Fruit fly (Drosophila melanogaster) whole organism, wandering third instar larva: ENCODE measurements around the gene kay.

Source experiments
- Abd-B ChIP-seq: fragments of >200 bp; optimal IDR thresholded peaks from 2 replicates; lab custom pipeline; 2017; ENCODE audit warnings: missing biosample characterization, missing genetic modification characterization
- CG32264 ChIP-seq: fragments of 200-800 bp; sonication (Bioruptor generic); optimal IDR thresholded peaks from 2 replicates; lab custom pipeline; 2016; ENCODE audit warnings: missing biosample characterization, missing genetic modification characterization
- CG9705 ChIP-seq: fragments of 200-800 bp; sonication (Bioruptor generic); optimal IDR thresholded peaks from 2 replicates; lab custom pipeline; 2018; ENCODE audit warnings: missing biosample characterization, mild to moderate bottlenecking, missing genetic modification characterization
- CrebA ChIP-seq: fragments of 200-800 bp; sonication (Bioruptor generic); optimal IDR thresholded peaks from 2 replicates; lab custom pipeline; 2016; ENCODE audit warnings: missing biosample characterization, mild to moderate bottlenecking, missing genetic modification characterization, borderline replicate concordance
- Dfd ChIP-seq: fragments of >200 bp; optimal IDR thresholded peaks from 2 replicates; lab custom pipeline; 2017; ENCODE audit warnings: missing biosample characterization, missing genetic modification characterization
- Dif ChIP-seq: fragments of 200-275, 200-300 bp; sonication (Bioruptor generic); optimal IDR thresholded peaks from 2 replicates; lab custom pipeline; 2018; ENCODE audit warnings: missing biosample characterization, missing genetic modification characterization; ENCODE audit not compliant: partially characterized antibody
- HLH106 ChIP-seq: fragments of 200-800 bp; optimal IDR thresholded peaks from 3 replicates; lab custom pipeline; 2019; ENCODE audit warnings: missing biosample characterization, mild to moderate bottlenecking, missing genetic modification characterization, moderate library complexity
- Hnf4 ChIP-seq: fragments of 200-800 bp; sonication (Bioruptor generic); optimal IDR thresholded peaks from 2 replicates; lab custom pipeline; 2016; ENCODE audit warnings: missing biosample characterization, mild to moderate bottlenecking, missing genetic modification characterization
- Hr78 ChIP-seq: fragments of >200 bp; optimal IDR thresholded peaks from 2 replicates; lab custom pipeline; 2017; ENCODE audit warnings: missing biosample characterization, missing genetic modification characterization
- Hr83 ChIP-seq: fragments of 200-300 bp; sonication (Bioruptor generic); optimal IDR thresholded peaks from 2 replicates; lab custom pipeline; 2016; ENCODE audit warnings: missing biosample characterization, mild to moderate bottlenecking, missing genetic modification characterization, moderate library complexity; ENCODE audit not compliant: poor library complexity, severe bottlenecking
- Jra ChIP-seq: sonication (Bioruptor generic); optimal IDR thresholded peaks from 2 replicates; lab custom pipeline; 2016; ENCODE audit warnings: missing biosample characterization, missing genetic modification characterization
- Mio ChIP-seq: sonication (Bioruptor generic); optimal IDR thresholded peaks from 2 replicates; lab custom pipeline; 2016; ENCODE audit warnings: missing biosample characterization, missing genetic modification characterization
- Myc ChIP-seq: fragments of >200 bp; optimal IDR thresholded peaks from 2 replicates; lab custom pipeline; 2017
- N ChIP-seq: fragments of >200 bp; optimal IDR thresholded peaks from 2 replicates; lab custom pipeline; 2018; ENCODE audit warnings: missing biosample characterization, missing external identifiers, missing genetic modification characterization
- OdsH ChIP-seq: fragments of 200-800 bp; sonication (Bioruptor generic); optimal IDR thresholded peaks from 2 replicates; lab custom pipeline; 2016; ENCODE audit warnings: missing biosample characterization, mild to moderate bottlenecking, missing genetic modification characterization
- Rel ChIP-seq, 2 experiments: fragments of 200-800 bp; sonication (Bioruptor generic) in 1 of 2; optimal IDR thresholded peaks; 2 replicates in 1 of 2; 3 replicates in 1 of 2; lab custom pipeline; 2016 to 2019; ENCODE audit warnings: mild to moderate bottlenecking in 2 of 2, missing biosample characterization in 2 of 2, missing genetic modification characterization in 2 of 2, moderate library complexity in 1 of 2
- Sp1 ChIP-seq: fragments of 200-800 bp; sonication (Bioruptor generic); optimal IDR thresholded peaks from 3 replicates; lab custom pipeline; 2019; ENCODE audit warnings: missing biosample characterization, mild to moderate bottlenecking, missing genetic modification characterization, moderate library complexity
- Vsx2 ChIP-seq: fragments of 200-300, 225-300 bp; sonication (Bioruptor generic); optimal IDR thresholded peaks from 2 replicates; lab custom pipeline; 2018; ENCODE audit warnings: missing biosample characterization, missing genetic modification characterization; ENCODE audit not compliant: partially characterized antibody
- br ChIP-seq: fragments of 200-800 bp; sonication (Bioruptor generic); optimal IDR thresholded peaks from 2 replicates; lab custom pipeline; 2016; ENCODE audit warnings: missing biosample characterization, missing genetic modification characterization
- brk ChIP-seq: fragments of 200-800 bp; sonication (Bioruptor generic); optimal IDR thresholded peaks from 2 replicates; lab custom pipeline; 2016; ENCODE audit warnings: missing biosample characterization, mild to moderate bottlenecking, missing genetic modification characterization
- dl ChIP-seq, 2 experiments: fragments of 175-275, 200-275 bp in 1 of 2; fragments of 200-275 bp in 1 of 2; sonication (Bioruptor generic); optimal IDR thresholded peaks; lab custom pipeline; 2018; ENCODE audit warnings: mild to moderate bottlenecking in 2 of 2, missing biosample characterization in 2 of 2, missing genetic modification characterization in 2 of 2, moderate library complexity in 2 of 2; ENCODE audit not compliant: partially characterized antibody in 2 of 2, insufficient read depth in 1 of 2
- dmrt93B ChIP-seq: fragments of 200-800 bp; sonication (Bioruptor generic); optimal IDR thresholded peaks from 2 replicates; lab custom pipeline; 2018; ENCODE audit warnings: missing biosample characterization, mild to moderate bottlenecking, missing genetic modification characterization
- ey ChIP-seq: fragments of 200-800 bp; sonication (Bioruptor generic); optimal IDR thresholded peaks from 2 replicates; lab custom pipeline; 2016; ENCODE audit warnings: missing biosample characterization, missing genetic modification characterization
- foxo ChIP-seq, 2 experiments: fragments of 200-800 bp; sonication (Bioruptor generic); optimal IDR thresholded peaks; 2 replicates in 1 of 2; 3 replicates in 1 of 2; lab custom pipeline; 2016 to 2017; ENCODE audit warnings: missing biosample characterization in 2 of 2, missing genetic modification characterization in 2 of 2
- fru ChIP-seq: fragments of 200-800 bp; sonication (Bioruptor generic); optimal IDR thresholded peaks from 3 replicates; lab custom pipeline; 2016; ENCODE audit warnings: missing biosample characterization, mild to moderate bottlenecking, missing genetic modification characterization
- h ChIP-seq: fragments of 200-800 bp; sonication (Bioruptor generic); optimal IDR thresholded peaks from 3 replicates; lab custom pipeline; 2016; ENCODE audit warnings: missing biosample characterization, mild to moderate bottlenecking, missing genetic modification characterization
- jim ChIP-seq: fragments of 175-275, 200-325 bp; sonication (Bioruptor generic); optimal IDR thresholded peaks from 2 replicates; lab custom pipeline; 2016; ENCODE audit warnings: missing biosample characterization, mild to moderate bottlenecking, missing genetic modification characterization
- lola ChIP-seq: fragments of >200 bp; optimal IDR thresholded peaks from 2 replicates; lab custom pipeline; 2017; ENCODE audit warnings: missing biosample characterization, missing genetic modification characterization
- pan ChIP-seq: fragments of >200 bp; optimal IDR thresholded peaks from 2 replicates; lab custom pipeline; 2017
- psq ChIP-seq: fragments of 200-800 bp; sonication (Bioruptor generic); optimal IDR thresholded peaks from 3 replicates; lab custom pipeline; 2017; ENCODE audit warnings: missing biosample characterization, mild to moderate bottlenecking, missing genetic modification characterization, moderate library complexity
- rgr ChIP-seq: fragments of 200-800 bp; sonication (Bioruptor generic); optimal IDR thresholded peaks from 3 replicates; lab custom pipeline; 2016; ENCODE audit warnings: missing biosample characterization, mild to moderate bottlenecking, missing genetic modification characterization
- sage ChIP-seq: fragments of 200-800 bp; sonication (Bioruptor generic); optimal IDR thresholded peaks from 2 replicates; lab custom pipeline; 2016; ENCODE audit warnings: missing biosample characterization, mild to moderate bottlenecking, missing genetic modification characterization
- sv ChIP-seq: fragments of 200-800 bp; sonication (Bioruptor generic); optimal IDR thresholded peaks from 3 replicates; lab custom pipeline; 2016; ENCODE audit warnings: missing biosample characterization, missing genetic modification characterization
- tai ChIP-seq: sonication (Bioruptor generic); optimal IDR thresholded peaks from 2 replicates; lab custom pipeline; 2016; ENCODE audit warnings: missing biosample characterization, missing genetic modification characterization
- usp ChIP-seq: fragments of >200 bp; optimal IDR thresholded peaks from 2 replicates; lab custom pipeline; 2017; ENCODE audit warnings: missing biosample characterization, missing genetic modification characterization
- woc ChIP-seq: sonication (Bioruptor generic); optimal IDR thresholded peaks from 2 replicates; lab custom pipeline; 2016; ENCODE audit warnings: missing biosample characterization, mild to moderate bottlenecking, missing genetic modification characterization

Gene kay

DNA sequence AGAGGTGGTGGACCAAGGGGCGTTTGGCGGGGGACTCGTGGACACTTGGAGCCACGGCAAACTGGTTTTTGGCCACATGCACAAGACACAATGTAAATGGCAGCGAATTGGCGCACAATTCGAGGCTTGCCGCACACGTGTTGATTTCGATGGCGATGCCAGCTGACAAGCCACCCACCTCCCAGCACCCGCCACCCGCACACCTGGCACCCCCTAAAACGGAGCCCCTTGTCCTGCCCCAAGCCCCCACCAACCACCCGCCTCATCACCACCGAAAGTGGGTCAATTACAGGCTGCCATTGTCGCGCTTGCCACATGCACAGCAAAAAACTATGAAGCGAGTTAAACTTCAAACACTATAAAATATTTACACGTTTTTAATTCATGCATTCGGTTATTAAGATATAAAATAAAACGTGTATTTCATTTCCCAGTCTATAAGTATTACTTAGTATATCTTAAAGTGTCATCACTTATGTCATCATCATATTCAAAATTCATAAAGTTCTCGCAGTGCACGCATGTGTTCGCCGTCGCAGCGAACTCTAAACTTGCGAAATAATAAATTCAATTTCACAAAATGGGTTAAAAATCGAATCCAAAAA lies 7.6 kb upstream of the kay start:
- no peak for TF ChIP-seq CG9705 (GFP tag; lab: Kevin White, UChicago)
- TF ChIP-seq Dfd (GFP tag; lab: Kevin White, UChicago) = peak; percentile 71
- TF ChIP-seq rgr (GFP tag; lab: Kevin White, UChicago) = peak; percentile 22
- TF ChIP-seq h (GFP tag; lab: Kevin White, UChicago) = no peak
- peak in 1 of 2 experiments; percentile 27 for TF ChIP-seq foxo (GFP tag; optimal IDR thresholded peaks at IDR 0.05; lab: Kevin White, UChicago)
- TF ChIP-seq Vsx2 (GFP tag; lab: Kevin White, UChicago) = no peak
- no peak for TF ChIP-seq sv (GFP tag; lab: Kevin White, UChicago)
- TF ChIP-seq usp (GFP tag; lab: Kevin White, UChicago) = no peak
- TF ChIP-seq fru = peak; percentile 34
- no peak for TF ChIP-seq br (GFP tag; lab: Kevin White, UChicago)
- no peak for TF ChIP-seq lola
- no peak for TF ChIP-seq Abd-B (GFP tag; lab: Kevin White, UChicago)
- no peak for TF ChIP-seq CG32264
- no peak for TF ChIP-seq dl (GFP tag; optimal IDR thresholded peaks at IDR 0.05; lab: Kevin White, UChicago; ENCODE audit: insufficient read depth in 1 of 2, partially characterized antibody in 2 of 2)

DNA sequence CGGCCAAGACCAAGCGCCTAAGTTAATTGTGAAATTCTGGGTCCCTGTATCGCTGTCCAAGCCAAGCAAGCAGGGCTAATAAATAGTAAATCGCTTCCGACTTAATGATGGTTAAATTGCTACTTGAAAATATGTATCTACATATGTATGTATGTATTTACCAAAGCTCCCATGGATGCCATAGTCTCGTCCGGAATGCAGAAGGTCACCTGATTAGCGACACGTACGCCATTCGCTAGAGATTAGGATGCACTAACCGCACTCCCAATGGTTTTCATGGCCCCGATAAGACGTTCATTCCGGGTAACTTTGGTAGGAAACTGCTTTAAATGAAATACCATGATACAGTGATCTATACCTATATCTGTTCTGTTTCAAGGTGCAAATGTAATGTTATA lies 7.1 kb upstream of the kay start:
- TF ChIP-seq Vsx2 (GFP tag; lab: Kevin White, UChicago) (no peak), ey (GFP tag; lab: Kevin White, UChicago) (no peak), CrebA (no peak), HLH106 (tag; lab: Kevin White, UChicago) (no peak), Dif (no peak), woc (GFP tag; lab: Kevin White, UChicago) (no peak), rgr (GFP tag; lab: Kevin White, UChicago) (no peak), sage (GFP tag; lab: Kevin White, UChicago) (no peak), Rel (GFP tag; optimal IDR thresholded peaks at IDR 0.05; lab: Kevin White, UChicago) (no peak), Rel (tag; optimal IDR thresholded peaks at IDR 0.05; lab: Kevin White, UChicago) (no peak), Sp1 (no peak), OdsH (GFP tag; lab: Kevin White, UChicago) (no peak), pan (lab: Kevin White, UChicago) (no peak), Abd-B (GFP tag; lab: Kevin White, UChicago) (no peak), lola (no peak), N (GFP tag; lab: Kevin White, UChicago) (no peak), Myc (lab: Kevin White, UChicago) (no peak), fru (no peak), usp (GFP tag; lab: Kevin White, UChicago) (no peak)

DNA sequence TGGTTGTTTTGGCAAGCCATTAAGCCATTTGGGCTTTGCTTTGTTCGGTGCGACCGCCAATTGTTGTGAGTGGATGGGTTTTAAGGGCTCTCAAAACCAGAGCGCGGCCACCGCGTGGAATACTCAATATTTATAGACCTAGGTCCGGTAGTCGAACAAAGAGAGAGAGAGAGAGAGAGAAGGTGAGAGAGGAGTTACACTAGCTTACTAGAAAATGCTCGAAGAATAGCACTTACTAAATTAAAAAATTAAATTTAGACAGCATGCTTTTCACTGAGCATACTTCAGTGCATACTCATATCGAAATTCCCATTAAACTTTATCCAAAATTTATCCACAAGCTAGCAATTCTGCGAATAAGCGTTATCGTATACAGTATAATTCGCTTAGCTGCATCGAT lies 5.8 kb upstream of the kay start:
- TF ChIP-seq CG9705 (GFP tag; lab: Kevin White, UChicago) (no peak), Jra (GFP tag; lab: Kevin White, UChicago) (no peak), OdsH (GFP tag; lab: Kevin White, UChicago) (no peak), CG32264 (no peak), Hnf4 (no peak)

DNA sequence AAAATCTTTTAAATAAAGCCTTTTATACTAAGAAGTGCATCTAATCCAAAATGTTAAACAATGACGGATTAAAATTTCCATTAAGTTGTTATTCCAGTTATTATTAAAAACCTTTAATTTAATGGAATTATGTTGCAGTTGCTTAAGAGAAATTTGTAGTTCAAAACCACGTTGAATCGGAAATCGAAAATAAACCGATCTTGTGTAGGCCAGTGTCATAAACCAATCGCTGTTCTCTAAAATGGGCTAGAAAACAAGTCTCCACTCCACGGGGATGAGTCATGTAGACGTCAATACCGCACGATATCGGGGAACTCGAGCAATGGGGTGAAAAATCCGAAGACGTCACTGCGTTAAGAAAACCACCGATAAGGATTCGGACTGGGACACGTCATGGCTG lies 4.2 kb upstream of the kay start:
- TF ChIP-seq N (GFP tag; lab: Kevin White, UChicago) (no peak), Rel (GFP tag; optimal IDR thresholded peaks at IDR 0.05; lab: Kevin White, UChicago) (no peak), Rel (tag; optimal IDR thresholded peaks at IDR 0.05; lab: Kevin White, UChicago) (peak; percentile 49)

DNA sequence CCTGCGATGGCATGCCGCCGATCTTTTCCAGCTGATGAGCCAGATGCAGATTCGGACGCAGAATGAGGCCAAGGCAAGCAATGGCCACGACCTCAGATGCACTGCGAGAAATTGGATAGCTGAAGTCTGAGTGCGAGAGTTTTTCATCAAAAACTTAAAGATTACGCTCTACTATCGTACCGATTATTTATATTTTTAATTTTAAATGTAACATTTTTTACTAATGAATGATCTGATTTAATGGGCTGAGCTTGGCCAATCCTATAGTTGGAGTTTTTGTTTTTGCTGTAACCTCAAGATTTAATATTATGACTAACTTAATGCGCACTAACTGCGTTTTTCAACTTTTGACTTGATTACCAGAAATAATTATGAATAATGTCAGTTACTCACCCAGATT lies 3.5 kb upstream of the kay start:
- no peak for TF ChIP-seq psq (GFP tag; lab: Kevin White, UChicago)
- no peak for TF ChIP-seq tai (GFP tag; lab: Kevin White, UChicago)
- TF ChIP-seq brk (GFP tag; lab: Kevin White, UChicago) = no peak
- TF ChIP-seq Hr78 (GFP tag; lab: Kevin White, UChicago) = no peak
- no peak for TF ChIP-seq N (GFP tag; lab: Kevin White, UChicago)
- no peak for TF ChIP-seq pan (lab: Kevin White, UChicago)
- TF ChIP-seq CG9705 (GFP tag; lab: Kevin White, UChicago) = no peak
- peak; percentile 53 for TF ChIP-seq HLH106 (tag; lab: Kevin White, UChicago)
- no peak for TF ChIP-seq Vsx2 (GFP tag; lab: Kevin White, UChicago)
- TF ChIP-seq rgr (GFP tag; lab: Kevin White, UChicago) = no peak
- TF ChIP-seq foxo (GFP tag; optimal IDR thresholded peaks at IDR 0.05; lab: Kevin White, UChicago) = peak in 1 of 2 experiments; percentile 53
- TF ChIP-seq CrebA = no peak
- no peak for TF ChIP-seq Rel (GFP tag; optimal IDR thresholded peaks at IDR 0.05; lab: Kevin White, UChicago)
- TF ChIP-seq Rel (tag; optimal IDR thresholded peaks at IDR 0.05; lab: Kevin White, UChicago) = no peak
- TF ChIP-seq Sp1 = peak; percentile 38
- TF ChIP-seq usp (GFP tag; lab: Kevin White, UChicago) = no peak
- TF ChIP-seq Hnf4 = no peak
- TF ChIP-seq Mio (GFP tag; lab: Kevin White, UChicago) = no peak
- no peak for TF ChIP-seq CG32264
- TF ChIP-seq Hr83 (GFP tag; lab: Kevin White, UChicago) = no peak
- TF ChIP-seq woc (GFP tag; lab: Kevin White, UChicago) = peak; percentile 8
- no peak for TF ChIP-seq Jra (GFP tag; lab: Kevin White, UChicago)
- no peak for TF ChIP-seq jim (GFP tag; lab: Kevin White, UChicago)
- TF ChIP-seq dmrt93B (GFP tag; lab: Kevin White, UChicago) = peak; percentile 43
- TF ChIP-seq Dfd (GFP tag; lab: Kevin White, UChicago) = no peak
- TF ChIP-seq h (GFP tag; lab: Kevin White, UChicago) = no peak
- no peak for TF ChIP-seq Myc (lab: Kevin White, UChicago)
- no peak for TF ChIP-seq Abd-B (GFP tag; lab: Kevin White, UChicago)
- no peak for TF ChIP-seq OdsH (GFP tag; lab: Kevin White, UChicago)
- TF ChIP-seq sv (GFP tag; lab: Kevin White, UChicago) = no peak
- peak; percentile 16 for TF ChIP-seq sage (GFP tag; lab: Kevin White, UChicago)
- TF ChIP-seq fru = peak; percentile 41
- peak; percentile 15 for TF ChIP-seq br (GFP tag; lab: Kevin White, UChicago)
